Fruit fly (Drosophila melanogaster) whole organism, embryonic: ENCODE data around the gene Trhn.

Experiments
- BtbVII ChIP-seq: fragments of 200-800 bp; sonication (Bioruptor generic); optimal IDR thresholded peaks from 3 replicates; lab custom pipeline; 2017; ENCODE audit warnings: missing biosample characterization, mild to moderate bottlenecking, missing genetic modification characterization
- CG10209 ChIP-seq: fragments of 200-800 bp; sonication (Bioruptor generic); optimal IDR thresholded peaks from 3 replicates; lab custom pipeline; 2017; ENCODE audit warnings: missing biosample characterization, mild to moderate bottlenecking, missing genetic modification characterization, missing genetic modification reagents
- CG10267 ChIP-seq: fragments of 200-800 bp; sonication (Bioruptor generic); optimal IDR thresholded peaks from 2 replicates; lab custom pipeline; 2018; ENCODE audit warnings: missing biosample characterization, mild to moderate bottlenecking, missing genetic modification characterization, moderate library complexity
- CG10366 ChIP-seq: fragments of 200-800 bp; sonication (Bioruptor generic); IDR thresholded peaks from 2 replicates; pipeline ENCODE4 v1.3.6; 2022; ENCODE audit warnings: missing biosample characterization, missing genetic modification characterization
- CG11695 ChIP-seq: fragments of 200-800 bp; sonication (Bioruptor generic); IDR thresholded peaks from 3 replicates; pipeline ENCODE4 v1.3.6; 2022; ENCODE audit warnings: missing biosample characterization, missing genetic modification characterization
- CG11696 ChIP-seq: fragments of 200-800 bp; sonication (Bioruptor generic); IDR thresholded peaks from 2 replicates; pipeline ENCODE4 v1.3.6; 2022; ENCODE audit warnings: missing biosample characterization, missing genetic modification characterization
- CG12104 ChIP-seq: fragments of 200-800 bp; sonication (Bioruptor generic); optimal IDR thresholded peaks from 3 replicates; lab custom pipeline; 2016; ENCODE audit warnings: missing biosample characterization, missing genetic modification characterization
- CG12155 ChIP-seq: fragments of 200-800 bp; sonication (Bioruptor generic); optimal IDR thresholded peaks from 3 replicates; lab custom pipeline; 2016; ENCODE audit warnings: missing biosample characterization, missing genetic modification characterization
- CG1233 ChIP-seq: fragments of 200-800 bp; sonication (Bioruptor generic); optimal IDR thresholded peaks from 4 replicates; lab custom pipeline; 2018; ENCODE audit warnings: missing biosample characterization, mild to moderate bottlenecking, missing genetic modification characterization
- CG15269 ChIP-seq: fragments of 200-800 bp; sonication (Bioruptor generic); optimal IDR thresholded peaks from 2 replicates; lab custom pipeline; 2018; ENCODE audit warnings: missing biosample characterization, mild to moderate bottlenecking, missing genetic modification characterization, moderate library complexity
- CG15479 ChIP-seq: fragments of 200-800 bp; sonication (Bioruptor generic); optimal IDR thresholded peaks from 3 replicates; lab custom pipeline; 2019; ENCODE audit warnings: missing biosample characterization, mild to moderate bottlenecking, missing genetic modification characterization, moderate library complexity
- CG15601 ChIP-seq: fragments of 200-800 bp; sonication (Bioruptor generic); optimal IDR thresholded peaks from 3 replicates; lab custom pipeline; 2019; ENCODE audit warnings: missing biosample characterization, mild to moderate bottlenecking, missing genetic modification characterization, moderate library complexity
- CG17829 ChIP-seq: fragments of 200-800 bp; optimal IDR thresholded peaks from 2 replicates; lab custom pipeline; 2019; ENCODE audit warnings: missing biosample characterization, mild to moderate bottlenecking, missing genetic modification characterization, moderate library complexity
- CG18476 ChIP-seq: fragments of 200-800 bp; sonication (Bioruptor generic); optimal IDR thresholded peaks from 2 replicates; lab custom pipeline; 2016; ENCODE audit warnings: missing biosample characterization, mild to moderate bottlenecking, missing genetic modification characterization
- CG4282 ChIP-seq: fragments of 200-800 bp; sonication (Bioruptor generic); optimal IDR thresholded peaks from 2 replicates; lab custom pipeline; 2016; ENCODE audit warnings: missing biosample characterization, missing genetic modification characterization
- CG4707 ChIP-seq: fragments of 200-800 bp; sonication (Bioruptor generic); optimal IDR thresholded peaks from 2 replicates; lab custom pipeline; 2018; ENCODE audit warnings: missing biosample characterization, mild to moderate bottlenecking, missing genetic modification characterization, moderate library complexity
- CG5245 ChIP-seq: fragments of 200-800 bp; sonication (Bioruptor generic); optimal IDR thresholded peaks from 3 replicates; lab custom pipeline; 2016; ENCODE audit warnings: missing biosample characterization, missing genetic modification characterization
- CG6254 ChIP-seq: fragments of 200-800 bp; sonication (Bioruptor generic); optimal IDR thresholded peaks from 3 replicates; lab custom pipeline; 2017; ENCODE audit warnings: mild to moderate bottlenecking, missing biosample characterization, missing genetic modification reagents, missing genetic modification characterization
- CG6654 ChIP-seq: fragments of 200-800 bp; sonication (Bioruptor generic); optimal IDR thresholded peaks from 2 replicates; lab custom pipeline; 2017; ENCODE audit warnings: missing biosample characterization, mild to moderate bottlenecking, missing genetic modification characterization
- CG7786 ChIP-seq: fragments of 200-800 bp; sonication (Bioruptor generic); optimal IDR thresholded peaks from 2 replicates; lab custom pipeline; 2016; ENCODE audit warnings: missing biosample characterization, missing genetic modification characterization
- CG7839 ChIP-seq: fragments of 200-800 bp; sonication (Bioruptor generic); optimal IDR thresholded peaks from 3 replicates; lab custom pipeline; 2018; ENCODE audit warnings: missing biosample characterization, mild to moderate bottlenecking, missing genetic modification characterization, moderate library complexity
- CG7987 ChIP-seq: fragments of 200-800 bp; sonication (Bioruptor generic); optimal IDR thresholded peaks from 2 replicates; lab custom pipeline; 2018; ENCODE audit warnings: missing biosample characterization, mild to moderate bottlenecking, missing genetic modification characterization, moderate library complexity
- CG8359 ChIP-seq: fragments of 200-800 bp; sonication (Bioruptor generic); optimal IDR thresholded peaks from 2 replicates; lab custom pipeline; 2017; ENCODE audit warnings: missing biosample characterization, mild to moderate bottlenecking, missing genetic modification characterization, borderline replicate concordance
- CTCF ChIP-seq: fragments of 200-800 bp; sonication (Bioruptor generic); optimal IDR thresholded peaks from 2 replicates; lab custom pipeline; 2017; ENCODE audit warnings: missing biosample characterization, mild to moderate bottlenecking, missing genetic modification characterization, moderate library complexity
- Dad ChIP-seq: fragments of 200-800 bp; sonication (Bioruptor generic); optimal IDR thresholded peaks from 3 replicates; lab custom pipeline; 2016; ENCODE audit warnings: missing biosample characterization, missing genetic modification characterization
- E2f1 ChIP-seq: fragments of 200-800 bp; sonication (Bioruptor generic); IDR thresholded peaks from 2 replicates; pipeline ENCODE4 v1.3.6; 2022; ENCODE audit warnings: missing biosample characterization, missing genetic modification characterization
- Ets65A ChIP-seq: fragments of 200-800 bp; sonication (Bioruptor generic); peaks from one replicate; lab custom pipeline; 2016; ENCODE audit warnings: missing biosample characterization, missing genetic modification characterization
- Fer3 ChIP-seq: fragments of 200-800 bp; sonication (Bioruptor generic); optimal IDR thresholded peaks from 2 replicates; lab custom pipeline; 2018; ENCODE audit warnings: missing biosample characterization, mild to moderate bottlenecking, missing genetic modification characterization, moderate library complexity
- H2.0 ChIP-seq: fragments of 200-800 bp; sonication (Bioruptor generic); IDR thresholded peaks from 2 replicates; pipeline ENCODE4 v1.3.6; 2022; ENCODE audit warnings: missing biosample characterization, missing genetic modification characterization
- HLH54F ChIP-seq: fragments of 200-800 bp; sonication (Bioruptor generic); optimal IDR thresholded peaks from 3 replicates; lab custom pipeline; 2016; ENCODE audit warnings: missing biosample characterization, missing genetic modification characterization
- Rx ChIP-seq: fragments of 200-800 bp; sonication (Bioruptor generic); IDR thresholded peaks from 2 replicates; pipeline ENCODE4 v1.3.6; 2022; ENCODE audit warnings: missing biosample characterization, missing genetic modification characterization
- Six4 ChIP-seq: fragments of 200-800 bp; sonication (Bioruptor generic); optimal IDR thresholded peaks from 2 replicates; lab custom pipeline; 2016; ENCODE audit warnings: missing biosample characterization, missing genetic modification characterization
- al ChIP-seq: fragments of 200-800 bp; sonication (Bioruptor generic); IDR thresholded peaks from 2 replicates; pipeline ENCODE4 v1.3.6; 2022; ENCODE audit warnings: missing biosample characterization, missing genetic modification characterization
- bab2 ChIP-seq: fragments of 200-800 bp; sonication (Bioruptor generic); optimal IDR thresholded peaks from 2 replicates; lab custom pipeline; 2016; ENCODE audit warnings: missing biosample characterization, missing genetic modification characterization
- chif ChIP-seq, 2 experiments: fragments of 200-800 bp; sonication (Bioruptor generic); optimal IDR thresholded peaks; 3 replicates each; lab custom pipeline; 2016; ENCODE audit warnings: missing biosample characterization in 2 of 2, missing genetic modification characterization in 2 of 2
- chn ChIP-seq: fragments of 200-800 bp; sonication (Bioruptor generic); optimal IDR thresholded peaks from 2 replicates; lab custom pipeline; 2016; ENCODE audit warnings: missing biosample characterization, missing genetic modification characterization
- dm ChIP-seq: fragments of 200-800 bp; sonication (Bioruptor generic); optimal IDR thresholded peaks from 3 replicates; lab custom pipeline; 2016; ENCODE audit warnings: missing biosample characterization, missing genetic modification characterization
- ftz-f1 ChIP-seq: fragments of 200-800 bp; sonication (Bioruptor generic); optimal IDR thresholded peaks from 2 replicates; lab custom pipeline; 2016; ENCODE audit warnings: missing biosample characterization, missing genetic modification characterization
- gem ChIP-seq: fragments of 200-800 bp; sonication (Bioruptor generic); optimal IDR thresholded peaks from 2 replicates; lab custom pipeline; 2019; ENCODE audit warnings: missing biosample characterization, mild to moderate bottlenecking, missing genetic modification characterization, moderate library complexity
- grau ChIP-seq: fragments of 200-800 bp; optimal IDR thresholded peaks from 3 replicates; lab custom pipeline; 2019; ENCODE audit warnings: missing biosample characterization, mild to moderate bottlenecking, missing genetic modification characterization, moderate library complexity
- hbn ChIP-seq: fragments of 200-800 bp; sonication (Bioruptor generic); IDR thresholded peaks from 2 replicates; pipeline ENCODE4 v1.3.6; 2022; ENCODE audit warnings: missing biosample characterization, missing genetic modification characterization; ENCODE audit not compliant: partially characterized antibody
- lilli ChIP-seq: fragments of 200-800 bp; sonication (Bioruptor generic); optimal IDR thresholded peaks from 3 replicates; lab custom pipeline; 2016; ENCODE audit warnings: missing biosample characterization, missing genetic modification characterization
- nau ChIP-seq: fragments of 200-800 bp; sonication (Bioruptor generic); optimal IDR thresholded peaks from 3 replicates; lab custom pipeline; 2017; ENCODE audit warnings: missing biosample characterization, mild to moderate bottlenecking, missing genetic modification characterization, missing genetic modification reagents
- nmo ChIP-seq: fragments of 200-800 bp; sonication (Bioruptor generic); optimal IDR thresholded peaks from 2 replicates; lab custom pipeline; 2018; ENCODE audit warnings: missing biosample characterization, mild to moderate bottlenecking, missing genetic modification characterization, moderate library complexity
- nom ChIP-seq: fragments of 200-800 bp; sonication (Bioruptor generic); optimal IDR thresholded peaks from 2 replicates; lab custom pipeline; 2017; ENCODE audit warnings: missing biosample characterization, missing genetic modification characterization, mild to moderate bottlenecking, moderate library complexity, missing genetic modification reagents
- pnt ChIP-seq: fragments of 200-800 bp; sonication (Bioruptor generic); optimal IDR thresholded peaks from 3 replicates; lab custom pipeline; 2016; ENCODE audit warnings: missing biosample characterization, missing genetic modification characterization
- pum ChIP-seq: fragments of 200-800 bp; sonication (Bioruptor generic); optimal IDR thresholded peaks from 2 replicates; lab custom pipeline; 2016; ENCODE audit warnings: missing biosample characterization, missing genetic modification characterization
- tap ChIP-seq: fragments of 200-800 bp; optimal IDR thresholded peaks from 3 replicates; lab custom pipeline; 2019; ENCODE audit warnings: missing biosample characterization, mild to moderate bottlenecking, missing genetic modification characterization, moderate library complexity
- ttk ChIP-seq: fragments of 200-800 bp; sonication (Bioruptor generic); IDR thresholded peaks from 2 replicates; pipeline ENCODE4 v2.1.2; 2022; ENCODE audit warnings: missing biosample characterization, missing genetic modification characterization
- unpg ChIP-seq: fragments of 200-800 bp; sonication (Bioruptor generic); optimal IDR thresholded peaks from 3 replicates; lab custom pipeline; 2018; ENCODE audit warnings: missing biosample characterization, mild to moderate bottlenecking, missing genetic modification characterization, moderate library complexity
- vvl ChIP-seq: fragments of 200-800 bp; sonication (Bioruptor generic); IDR thresholded peaks from 2 replicates; pipeline ENCODE4 v1.3.6; 2022; ENCODE audit warnings: missing biosample characterization, missing genetic modification characterization
- zfh1 ChIP-seq: fragments of 200-800 bp; sonication (Bioruptor generic); IDR thresholded peaks from 3 replicates; pipeline ENCODE4 v1.3.6; 2022; ENCODE audit warnings: missing biosample characterization, missing genetic modification characterization

Trhn gene

DNA sequence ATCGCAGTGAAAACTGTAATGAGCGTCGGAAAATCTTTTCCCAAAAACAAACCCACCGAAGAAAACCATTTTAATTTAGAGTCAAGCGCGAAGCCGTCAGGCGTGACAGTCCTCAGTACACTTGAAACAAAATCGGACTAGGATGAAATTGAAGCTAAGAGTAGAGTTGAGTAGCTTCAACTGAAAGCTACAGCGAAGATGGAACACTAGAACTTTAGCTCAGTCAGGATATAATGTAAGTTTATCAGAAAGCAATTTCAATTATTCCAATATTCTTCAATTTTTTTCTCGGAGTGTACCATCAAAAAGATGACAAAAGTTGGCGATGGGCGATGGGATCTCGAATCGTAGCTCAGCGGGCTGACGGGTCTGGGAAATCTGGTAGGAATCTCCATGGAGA is 23.5 kb upstream of the Trhn start (continued):
- peak; percentile 6 for TF ChIP-seq CG1233 (GFP tag; lab: Kevin White, UChicago)
- TF ChIP-seq pum (GFP tag; lab: Kevin White, UChicago): peak; percentile 38
- peak; percentile 1 for TF ChIP-seq bab2
- no peak for TF ChIP-seq lilli (GFP tag; lab: Kevin White, UChicago)
- peak; percentile 75 for TF ChIP-seq Ets65A
- TF ChIP-seq unpg (GFP tag; lab: Kevin White, UChicago): peak; percentile 58
- TF ChIP-seq BtbVII (GFP tag; lab: Kevin White, UChicago): no peak
- no peak for TF ChIP-seq CG12155 (GFP tag; lab: Kevin White, UChicago)
- no peak for TF ChIP-seq CG7786
- peak; percentile 11; the same call in 1 of the 2 replicates for TF ChIP-seq Rx
- peak; percentile 54 for TF ChIP-seq CG7839 (tag; lab: Kevin White, UChicago)
- TF ChIP-seq CG17829: peak; percentile 48
- peak; percentile 65 for TF ChIP-seq gem (tag; lab: Kevin White, UChicago)
- TF ChIP-seq CTCF (GFP tag; lab: Kevin White, UChicago): no peak
- no peak for TF ChIP-seq hbn (GFP tag; lab: Robert Waterston, UW)
- TF ChIP-seq nom (GFP tag; lab: Kevin White, UChicago): no peak
- TF ChIP-seq ttk: 0 out of 2 replicates have a peak, but pooled peaks have one; percentile 30
- peak; percentile 20 for TF ChIP-seq CG6654 (GFP tag; lab: Kevin White, UChicago)
- TF ChIP-seq CG11696 (GFP tag; lab: Robert Waterston, UW): no peak
- TF ChIP-seq Six4: peak; percentile 1
- TF ChIP-seq CG4282 (GFP tag; lab: Kevin White, UChicago): no peak
- no peak for TF ChIP-seq al (GFP tag; lab: Robert Waterston, UW)
- TF ChIP-seq CG7987 (GFP tag; lab: Kevin White, UChicago): no peak
- no peak for TF ChIP-seq CG12104 (GFP tag; lab: Kevin White, UChicago)
- peak; percentile 44 for TF ChIP-seq grau (tag; lab: Kevin White, UChicago)
- peak; percentile 3 for TF ChIP-seq Dad (GFP tag; lab: Kevin White, UChicago)
- TF ChIP-seq zfh1: no peak
- TF ChIP-seq Fer3 (tag; lab: Kevin White, UChicago): peak; percentile 42
- TF ChIP-seq chn (GFP tag; lab: Kevin White, UChicago): peak; percentile 15
- peak; percentile 26; the same call in 1 of the 2 replicates for TF ChIP-seq CG10366 (GFP tag; lab: Robert Waterston, UW)
- TF ChIP-seq chif (GFP tag; optimal IDR thresholded peaks at IDR 0.05; lab: Kevin White, UChicago): peak; percentile 33 to 44
- no peak for TF ChIP-seq CG15479 (GFP tag; lab: Kevin White, UChicago)
- TF ChIP-seq HLH54F (GFP tag; lab: Kevin White, UChicago): no peak
- peak; percentile 55 for TF ChIP-seq nmo (GFP tag; lab: Kevin White, UChicago)
- peak; percentile 40; the same call in 1 of the 2 replicates for TF ChIP-seq E2f1 (GFP tag; lab: Robert Waterston, UW)
- no peak for TF ChIP-seq dm (GFP tag; lab: Kevin White, UChicago)
- peak; percentile 55 for TF ChIP-seq CG5245 (GFP tag; lab: Kevin White, UChicago)
- peak; percentile 15 for TF ChIP-seq CG15269 (tag; lab: Kevin White, UChicago)
- TF ChIP-seq nau (GFP tag; lab: Kevin White, UChicago): peak; percentile 14
- TF ChIP-seq tap (tag; lab: Kevin White, UChicago): peak; percentile 48
- TF ChIP-seq CG15601: peak; percentile 29
- peak; percentile 27 for TF ChIP-seq CG10209 (GFP tag; lab: Kevin White, UChicago)
- peak; percentile 18 for TF ChIP-seq CG18476 (GFP tag; lab: Kevin White, UChicago)
- no peak for TF ChIP-seq ftz-f1
- TF ChIP-seq CG4707 (GFP tag; lab: Kevin White, UChicago): no peak
- peak; percentile 24 for TF ChIP-seq pnt (GFP tag; lab: Kevin White, UChicago)
- peak; percentile 21 for TF ChIP-seq CG8359 (GFP tag; lab: Kevin White, UChicago)
- TF ChIP-seq H2.0: no peak
- TF ChIP-seq vvl (GFP tag; lab: Robert Waterston, UW): peak; percentile 71
- TF ChIP-seq CG11695 (GFP tag; lab: Robert Waterston, UW): peak; percentile 45; the same call in 1 of the 3 replicates
- TF ChIP-seq CG10267 (tag; lab: Kevin White, UChicago): peak; percentile 14
- peak; percentile 50 for TF ChIP-seq CG6254 (GFP tag; lab: Kevin White, UChicago)
